Fruit fly (Drosophila melanogaster) whole organism, wandering third instar larva: ENCODE results near the gene Tap42.

Source experiments
- Abd-B ChIP-seq: fragments of >200 bp; optimal IDR thresholded peaks from 2 replicates; lab custom pipeline; 2017; ENCODE audit warnings: missing biosample characterization, missing genetic modification characterization
- CG32264 ChIP-seq: fragments of 200-800 bp; sonication (Bioruptor generic); optimal IDR thresholded peaks from 2 replicates; lab custom pipeline; 2016; ENCODE audit warnings: missing biosample characterization, missing genetic modification characterization
- CG9705 ChIP-seq: fragments of 200-800 bp; sonication (Bioruptor generic); optimal IDR thresholded peaks from 2 replicates; lab custom pipeline; 2018; ENCODE audit warnings: missing biosample characterization, mild to moderate bottlenecking, missing genetic modification characterization
- CrebA ChIP-seq: fragments of 200-800 bp; sonication (Bioruptor generic); optimal IDR thresholded peaks from 2 replicates; lab custom pipeline; 2016; ENCODE audit warnings: missing biosample characterization, mild to moderate bottlenecking, missing genetic modification characterization, borderline replicate concordance
- Dfd ChIP-seq: fragments of >200 bp; optimal IDR thresholded peaks from 2 replicates; lab custom pipeline; 2017; ENCODE audit warnings: missing biosample characterization, missing genetic modification characterization
- Dif ChIP-seq: fragments of 200-275, 200-300 bp; sonication (Bioruptor generic); optimal IDR thresholded peaks from 2 replicates; lab custom pipeline; 2018; ENCODE audit warnings: missing biosample characterization, missing genetic modification characterization; ENCODE audit not compliant: partially characterized antibody
- GATAd ChIP-seq: sonication (Bioruptor generic); optimal IDR thresholded peaks from 2 replicates; lab custom pipeline; 2016; ENCODE audit warnings: missing biosample characterization, missing genetic modification characterization
- HLH106 ChIP-seq: fragments of 200-800 bp; optimal IDR thresholded peaks from 3 replicates; lab custom pipeline; 2019; ENCODE audit warnings: missing biosample characterization, mild to moderate bottlenecking, missing genetic modification characterization, moderate library complexity
- Hnf4 ChIP-seq: fragments of 200-800 bp; sonication (Bioruptor generic); optimal IDR thresholded peaks from 2 replicates; lab custom pipeline; 2016; ENCODE audit warnings: missing biosample characterization, mild to moderate bottlenecking, missing genetic modification characterization
- Hr78 ChIP-seq: fragments of >200 bp; optimal IDR thresholded peaks from 2 replicates; lab custom pipeline; 2017; ENCODE audit warnings: missing biosample characterization, missing genetic modification characterization
- Hr83 ChIP-seq: fragments of 200-300 bp; sonication (Bioruptor generic); optimal IDR thresholded peaks from 2 replicates; lab custom pipeline; 2016; ENCODE audit warnings: missing biosample characterization, mild to moderate bottlenecking, missing genetic modification characterization, moderate library complexity; ENCODE audit not compliant: poor library complexity, severe bottlenecking
- Jra ChIP-seq: sonication (Bioruptor generic); optimal IDR thresholded peaks from 2 replicates; lab custom pipeline; 2016; ENCODE audit warnings: missing biosample characterization, missing genetic modification characterization
- Mio ChIP-seq: sonication (Bioruptor generic); optimal IDR thresholded peaks from 2 replicates; lab custom pipeline; 2016; ENCODE audit warnings: missing biosample characterization, missing genetic modification characterization
- Myc ChIP-seq: fragments of >200 bp; optimal IDR thresholded peaks from 2 replicates; lab custom pipeline; 2017
- N ChIP-seq: fragments of >200 bp; optimal IDR thresholded peaks from 2 replicates; lab custom pipeline; 2018; ENCODE audit warnings: missing biosample characterization, missing external identifiers, missing genetic modification characterization
- OdsH ChIP-seq: fragments of 200-800 bp; sonication (Bioruptor generic); optimal IDR thresholded peaks from 2 replicates; lab custom pipeline; 2016; ENCODE audit warnings: missing biosample characterization, mild to moderate bottlenecking, missing genetic modification characterization
- Rel ChIP-seq, 2 experiments: fragments of 200-800 bp; sonication (Bioruptor generic) in 1 of 2; optimal IDR thresholded peaks; 2 replicates in 1 of 2; 3 replicates in 1 of 2; lab custom pipeline; 2016 to 2019; ENCODE audit warnings: mild to moderate bottlenecking in 2 of 2, missing biosample characterization in 2 of 2, missing genetic modification characterization in 2 of 2, moderate library complexity in 1 of 2
- Sp1 ChIP-seq: fragments of 200-800 bp; sonication (Bioruptor generic); optimal IDR thresholded peaks from 3 replicates; lab custom pipeline; 2019; ENCODE audit warnings: missing biosample characterization, mild to moderate bottlenecking, missing genetic modification characterization, moderate library complexity
- Vsx2 ChIP-seq: fragments of 200-300, 225-300 bp; sonication (Bioruptor generic); optimal IDR thresholded peaks from 2 replicates; lab custom pipeline; 2018; ENCODE audit warnings: missing biosample characterization, missing genetic modification characterization; ENCODE audit not compliant: partially characterized antibody
- br ChIP-seq: fragments of 200-800 bp; sonication (Bioruptor generic); optimal IDR thresholded peaks from 2 replicates; lab custom pipeline; 2016; ENCODE audit warnings: missing biosample characterization, missing genetic modification characterization
- brk ChIP-seq: fragments of 200-800 bp; sonication (Bioruptor generic); optimal IDR thresholded peaks from 2 replicates; lab custom pipeline; 2016; ENCODE audit warnings: missing biosample characterization, mild to moderate bottlenecking, missing genetic modification characterization
- dl ChIP-seq, 2 experiments: fragments of 175-275, 200-275 bp in 1 of 2; fragments of 200-275 bp in 1 of 2; sonication (Bioruptor generic); optimal IDR thresholded peaks; lab custom pipeline; 2018; ENCODE audit warnings: mild to moderate bottlenecking in 2 of 2, missing biosample characterization in 2 of 2, missing genetic modification characterization in 2 of 2, moderate library complexity in 2 of 2; ENCODE audit not compliant: partially characterized antibody in 2 of 2, insufficient read depth in 1 of 2
- dmrt93B ChIP-seq: fragments of 200-800 bp; sonication (Bioruptor generic); optimal IDR thresholded peaks from 2 replicates; lab custom pipeline; 2018; ENCODE audit warnings: missing biosample characterization, mild to moderate bottlenecking, missing genetic modification characterization
- dsf ChIP-seq: sonication (Bioruptor generic); optimal IDR thresholded peaks from 2 replicates; lab custom pipeline; 2016; ENCODE audit warnings: missing biosample characterization, missing genetic modification characterization, borderline replicate concordance
- ey ChIP-seq: fragments of 200-800 bp; sonication (Bioruptor generic); optimal IDR thresholded peaks from 2 replicates; lab custom pipeline; 2016; ENCODE audit warnings: missing biosample characterization, missing genetic modification characterization
- foxo ChIP-seq, 2 experiments: fragments of 200-800 bp; sonication (Bioruptor generic); optimal IDR thresholded peaks; 2 replicates in 1 of 2; 3 replicates in 1 of 2; lab custom pipeline; 2016 to 2017; ENCODE audit warnings: missing biosample characterization in 2 of 2, missing genetic modification characterization in 2 of 2
- fru ChIP-seq: fragments of 200-800 bp; sonication (Bioruptor generic); optimal IDR thresholded peaks from 3 replicates; lab custom pipeline; 2016; ENCODE audit warnings: missing biosample characterization, mild to moderate bottlenecking, missing genetic modification characterization
- h ChIP-seq: fragments of 200-800 bp; sonication (Bioruptor generic); optimal IDR thresholded peaks from 3 replicates; lab custom pipeline; 2016; ENCODE audit warnings: missing biosample characterization, mild to moderate bottlenecking, missing genetic modification characterization
- jim ChIP-seq: fragments of 175-275, 200-325 bp; sonication (Bioruptor generic); optimal IDR thresholded peaks from 2 replicates; lab custom pipeline; 2016; ENCODE audit warnings: missing biosample characterization, mild to moderate bottlenecking, missing genetic modification characterization
- lola ChIP-seq: fragments of >200 bp; optimal IDR thresholded peaks from 2 replicates; lab custom pipeline; 2017; ENCODE audit warnings: missing biosample characterization, missing genetic modification characterization
- pan ChIP-seq: fragments of >200 bp; optimal IDR thresholded peaks from 2 replicates; lab custom pipeline; 2017
- psq ChIP-seq: fragments of 200-800 bp; sonication (Bioruptor generic); optimal IDR thresholded peaks from 3 replicates; lab custom pipeline; 2017; ENCODE audit warnings: missing biosample characterization, mild to moderate bottlenecking, missing genetic modification characterization, moderate library complexity
- rgr ChIP-seq: fragments of 200-800 bp; sonication (Bioruptor generic); optimal IDR thresholded peaks from 3 replicates; lab custom pipeline; 2016; ENCODE audit warnings: missing biosample characterization, mild to moderate bottlenecking, missing genetic modification characterization
- sage ChIP-seq: fragments of 200-800 bp; sonication (Bioruptor generic); optimal IDR thresholded peaks from 2 replicates; lab custom pipeline; 2016; ENCODE audit warnings: missing biosample characterization, mild to moderate bottlenecking, missing genetic modification characterization
- sv ChIP-seq: fragments of 200-800 bp; sonication (Bioruptor generic); optimal IDR thresholded peaks from 3 replicates; lab custom pipeline; 2016; ENCODE audit warnings: missing biosample characterization, missing genetic modification characterization
- tai ChIP-seq: sonication (Bioruptor generic); optimal IDR thresholded peaks from 2 replicates; lab custom pipeline; 2016; ENCODE audit warnings: missing biosample characterization, missing genetic modification characterization
- usp ChIP-seq: fragments of >200 bp; optimal IDR thresholded peaks from 2 replicates; lab custom pipeline; 2017; ENCODE audit warnings: missing biosample characterization, missing genetic modification characterization
- woc ChIP-seq: sonication (Bioruptor generic); optimal IDR thresholded peaks from 2 replicates; lab custom pipeline; 2016; ENCODE audit warnings: missing biosample characterization, mild to moderate bottlenecking, missing genetic modification characterization

The Tap42 gene

DNA sequence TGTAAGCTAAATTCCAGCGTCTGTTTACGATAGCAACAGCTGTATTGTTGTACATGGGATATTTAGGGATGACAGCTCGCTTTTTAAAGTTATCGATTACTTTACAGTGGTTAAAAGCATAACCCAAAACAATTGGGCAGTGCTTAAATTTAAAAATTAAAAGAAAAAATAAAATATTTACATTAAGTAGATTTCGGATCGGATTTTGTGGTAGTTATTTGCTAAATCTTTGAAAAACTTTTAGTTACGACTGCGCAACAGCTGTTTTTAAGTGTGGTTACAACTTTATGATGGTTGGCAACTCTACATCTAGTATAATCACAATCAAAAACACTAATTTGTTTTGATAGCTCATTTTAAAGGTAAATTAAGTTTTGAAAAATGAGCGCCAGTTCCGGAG is 19.8 kb downstream of the Tap42 start, which contains the start of the genes Ing5 and CG7099:
Ing5 (minus strand) TSS at position 58 of the 400 bp plus-strand sequence.
CG7099 (plus strand) TSS at position 317 of the 400 bp plus-strand sequence.
- TF ChIP-seq GATAd (GFP tag; lab: Kevin White, UChicago) (peak; percentile 92), CG32264 (peak; percentile 63), jim (GFP tag; lab: Kevin White, UChicago) (peak; percentile 78), Dif (no peak), rgr (GFP tag; lab: Kevin White, UChicago) (peak; percentile 98), psq (GFP tag; lab: Kevin White, UChicago) (peak; percentile 93), h (peak; percentile 97), HLH106 (tag; lab: Kevin White, UChicago) (peak; percentile 97), foxo (GFP tag; optimal IDR thresholded peaks at IDR 0.05; lab: Kevin White, UChicago) (peak; percentile 70 to 98), dl (GFP tag; optimal IDR thresholded peaks at IDR 0.05; lab: Kevin White, UChicago; ENCODE audit: insufficient read depth in 1 of 2, partially characterized antibody in 2 of 2) (no peak), Vsx2 (GFP tag; lab: Kevin White, UChicago) (no peak), N (GFP tag; lab: Kevin White, UChicago) (no peak), CG9705 (peak; percentile 93), dsf (GFP tag; lab: Kevin White, UChicago) (peak; percentile 92), OdsH (GFP tag; lab: Kevin White, UChicago) (peak; percentile 95), Sp1 (GFP tag; lab: Kevin White, UChicago) (peak; percentile 92), Dfd (no peak), CrebA (GFP tag; lab: Kevin White, UChicago) (no peak), Mio (GFP tag; lab: Kevin White, UChicago) (peak; percentile 62), ey (GFP tag; lab: Kevin White, UChicago) (peak; percentile 93), Hnf4 (GFP tag; lab: Kevin White, UChicago) (peak; percentile 96), Abd-B (GFP tag; lab: Kevin White, UChicago) (no peak), fru (GFP tag; lab: Kevin White, UChicago) (peak; percentile 94), dmrt93B (peak; percentile 90), Rel (GFP tag; optimal IDR thresholded peaks at IDR 0.05; lab: Kevin White, UChicago) (peak; percentile 80), Rel (tag; optimal IDR thresholded peaks at IDR 0.05; lab: Kevin White, UChicago) (peak; percentile 74), Hr78 (GFP tag; lab: Kevin White, UChicago) (no peak), sv (GFP tag; lab: Kevin White, UChicago) (peak; percentile 97), brk (GFP tag; lab: Kevin White, UChicago) (no peak), pan (lab: Kevin White, UChicago) (no peak), Hr83 (peak; percentile 92), tai (no peak), woc (peak; percentile 91), br (GFP tag; lab: Kevin White, UChicago) (peak; percentile 94), sage (peak; percentile 90), Myc (lab: Kevin White, UChicago) (no peak), Jra (GFP tag; lab: Kevin White, UChicago) (peak; percentile 90), usp (no peak), lola (GFP tag; lab: Kevin White, UChicago) (no peak)
- TF ChIP-seq, all 38 proteins: peak for 24

dm6 chr2L:13394903-13395302 is 27.5 kb downstream of the Tap42 start, which contains the start of gene RpL24:
TSS of gene RpL24 (minus strand) at chr2L:13395131.
- TF ChIP-seq brk (GFP tag; lab: Kevin White, UChicago) = no peak
- no peak for TF ChIP-seq N (GFP tag; lab: Kevin White, UChicago)
- TF ChIP-seq fru (GFP tag; lab: Kevin White, UChicago) = peak; percentile 83
- TF ChIP-seq Mio (GFP tag; lab: Kevin White, UChicago) = peak; percentile 75
- TF ChIP-seq dmrt93B = peak; percentile 87
- TF ChIP-seq Myc (lab: Kevin White, UChicago) = peak; percentile 77
- TF ChIP-seq Vsx2 (GFP tag; lab: Kevin White, UChicago) = no peak
- TF ChIP-seq ey (GFP tag; lab: Kevin White, UChicago) = peak; percentile 69
- TF ChIP-seq foxo (GFP tag; optimal IDR thresholded peaks at IDR 0.05; lab: Kevin White, UChicago) = peak; percentile 53 to 82
- no peak for TF ChIP-seq Dfd
- no peak for TF ChIP-seq CrebA (GFP tag; lab: Kevin White, UChicago)
- TF ChIP-seq OdsH (GFP tag; lab: Kevin White, UChicago) = peak; percentile 87
- TF ChIP-seq Abd-B (GFP tag; lab: Kevin White, UChicago) = no peak
- TF ChIP-seq usp = no peak
- TF ChIP-seq rgr (GFP tag; lab: Kevin White, UChicago) = peak; percentile 96
- TF ChIP-seq Dif = no peak
- TF ChIP-seq h = peak; percentile 91
- TF ChIP-seq woc = peak; percentile 53
- TF ChIP-seq psq (GFP tag; lab: Kevin White, UChicago) = peak; percentile 74
- TF ChIP-seq CG9705 = peak; percentile 93
- TF ChIP-seq Hr83 = peak; percentile 92
- no peak for TF ChIP-seq GATAd (GFP tag; lab: Kevin White, UChicago)
- TF ChIP-seq Rel (GFP tag; optimal IDR thresholded peaks at IDR 0.05; lab: Kevin White, UChicago) = peak; percentile 61
- TF ChIP-seq Rel (tag; optimal IDR thresholded peaks at IDR 0.05; lab: Kevin White, UChicago) = peak; percentile 69
- no peak for TF ChIP-seq pan (lab: Kevin White, UChicago)
- TF ChIP-seq Sp1 (GFP tag; lab: Kevin White, UChicago) = peak; percentile 91
- no peak for TF ChIP-seq tai
- TF ChIP-seq sv (GFP tag; lab: Kevin White, UChicago) = peak; percentile 89
- TF ChIP-seq br (GFP tag; lab: Kevin White, UChicago) = peak; percentile 90
- TF ChIP-seq HLH106 (tag; lab: Kevin White, UChicago) = peak; percentile 76
- no peak for TF ChIP-seq Hr78 (GFP tag; lab: Kevin White, UChicago)
- TF ChIP-seq lola (GFP tag; lab: Kevin White, UChicago) = no peak
- TF ChIP-seq Hnf4 (GFP tag; lab: Kevin White, UChicago) = no peak
- TF ChIP-seq CG32264 = peak; percentile 63
- TF ChIP-seq Jra (GFP tag; lab: Kevin White, UChicago) = no peak
- peak; percentile 87 for TF ChIP-seq sage
- no peak for TF ChIP-seq jim (GFP tag; lab: Kevin White, UChicago)
- no peak for TF ChIP-seq dl (GFP tag; optimal IDR thresholded peaks at IDR 0.05; lab: Kevin White, UChicago; ENCODE audit: insufficient read depth in 1 of 2, partially characterized antibody in 2 of 2)
- peak; percentile 27 for TF ChIP-seq dsf (GFP tag; lab: Kevin White, UChicago)
